Worm (Caenorhabditis elegans) whole organism, mixed stage, embryonic: ENCODE measurements around the gene sulp-3.

Experiments
- elt-3 ChIP-seq: fragments of 150-350 bp; optimal IDR thresholded peaks from 2 replicates; lab custom pipeline; 2014; ENCODE audit warnings: missing biosample characterization, missing genetic modification characterization
- hlh-1 ChIP-seq: fragments of 150-350 bp; optimal IDR thresholded peaks from 2 replicates; lab custom pipeline; 2014; ENCODE audit warnings: missing biosample characterization, missing genetic modification reagents, missing genetic modification characterization
- lin-32 ChIP-seq: fragments of 200-800 bp; sonication (Bioruptor generic); optimal IDR thresholded peaks from 2 replicates; lab custom pipeline; 2018; ENCODE audit warnings: mild to moderate bottlenecking, missing genetic modification characterization, missing compliant biosample characterization
- lsy-2 ChIP-seq: fragments of 150-350 bp; optimal IDR thresholded peaks from 2 replicates; lab custom pipeline; 2014; ENCODE audit warnings: missing biosample characterization, missing genetic modification characterization
- nhr-237 ChIP-seq: fragments of 150-350 bp; optimal IDR thresholded peaks from 2 replicates; lab custom pipeline; 2014; ENCODE audit warnings: missing biosample characterization, missing genetic modification characterization
- nhr-28 ChIP-seq: fragments of 150-350 bp; optimal IDR thresholded peaks from 2 replicates; lab custom pipeline; 2014; ENCODE audit warnings: missing biosample characterization, missing genetic modification characterization
- nhr-76 ChIP-seq: sonication (generic microtip); optimal IDR thresholded peaks from 2 replicates; lab custom pipeline; 2017; ENCODE audit warnings: missing biosample characterization, missing genetic modification characterization
- pha-4 ChIP-seq: fragments of 150-350 bp; optimal IDR thresholded peaks from 2 replicates; lab custom pipeline; 2018; ENCODE audit warnings: missing biosample characterization, missing genetic modification reagents, missing genetic modification characterization
- snpc-4 ChIP-seq: fragments of 150-350 bp; optimal IDR thresholded peaks from 2 replicates; lab custom pipeline; 2014; ENCODE audit warnings: missing biosample characterization, missing genetic modification characterization
- tbx-8 ChIP-seq: fragments of 200-800 bp; sonication (Bioruptor generic); optimal IDR thresholded peaks from 2 replicates; lab custom pipeline; 2018; ENCODE audit warnings: mild to moderate bottlenecking, missing genetic modification characterization, moderate library complexity, missing compliant biosample characterization
- unc-39 ChIP-seq: fragments of 150-350 bp; optimal IDR thresholded peaks from 2 replicates; lab custom pipeline; 2014; ENCODE audit warnings: missing biosample characterization, missing genetic modification characterization
- ztf-11 ChIP-seq: fragments of 150-350 bp; optimal IDR thresholded peaks from 2 replicates; lab custom pipeline; 2014; ENCODE audit warnings: missing biosample characterization, missing genetic modification characterization

- TF ChIP-seq nhr-28 (tag; lab: Kevin White, UChicago) (no peak), hlh-1 (tag; lab: Kevin White, UChicago) (no peak), elt-3 (tag; lab: Kevin White, UChicago) (no peak), snpc-4 (tag; lab: Kevin White, UChicago) (no peak), tbx-8 (GFP tag; lab: Kevin White, UChicago) (no peak), unc-39 (tag; lab: Kevin White, UChicago) (no peak), nhr-237 (tag; lab: Kevin White, UChicago) (no peak), ztf-11 (tag; lab: Kevin White, UChicago) (no peak), lsy-2 (tag; lab: Kevin White, UChicago) (no peak), nhr-76 (tag; lab: Kevin White, UChicago) (no peak), lin-32 (GFP tag; lab: Kevin White, UChicago) (no peak), pha-4 (tag; lab: Kevin White, UChicago) (no peak)
Observed at ce11 chrX:8356305-8356704, 51.9 kb downstream of the sulp-3 start.
